Fruit fly (Drosophila melanogaster): ENCODE results near the gene CG31041.

- TF ChIP-seq Pif1A (GFP tag; optimal IDR thresholded peaks at IDR 0.05) (no peak), rn (GFP tag; IDR thresholded peaks at IDR 0.05) (no peak), gl (tag; optimal IDR thresholded peaks at IDR 0.05) (no peak), fd96Ca (GFP tag; IDR thresholded peaks at IDR 0.05) (no peak), Snoo (tag; optimal IDR thresholded peaks at IDR 0.05) (no peak), CG15710 (tag; optimal IDR thresholded peaks at IDR 0.05) (no peak), EcR (GFP tag; optimal IDR thresholded peaks at IDR 0.05) (no peak), CG34367 (tag; optimal IDR thresholded peaks at IDR 0.05) (no peak), Ets98B (GFP tag; IDR thresholded peaks at IDR 0.05) (no peak)
Observed at dm6 chr3R:29545163-29545562, 45.5 kb downstream of the CG31041 start.
